Worm (Caenorhabditis elegans) whole organism, L2 larva: Measurements from ENCODE around the gene F42A9.11.

Experiments
- F13H6.1 ChIP-seq: sonication (generic microtip); optimal IDR thresholded peaks from 2 replicates; lab custom pipeline; 2016; ENCODE audit warnings: missing genetic modification characterization, missing compliant biosample characterization
- alr-1 ChIP-seq: fragments of 150-350 bp; optimal IDR thresholded peaks from 2 replicates; lab custom pipeline; 2014; ENCODE audit warnings: missing biosample characterization, missing genetic modification characterization
- ama-1 ChIP-seq: fragments of 150-350 bp; optimal IDR thresholded peaks from 2 replicates; lab custom pipeline; 2018; ENCODE audit warnings: inconsistent platforms
- elt-3 ChIP-seq: sonication (generic microtip); optimal IDR thresholded peaks from 2 replicates; lab custom pipeline; 2017; ENCODE audit warnings: missing biosample characterization, missing genetic modification characterization
- lin-39 ChIP-seq: fragments of 150-350 bp; optimal IDR thresholded peaks from 2 replicates; lab custom pipeline; 2014; ENCODE audit warnings: missing biosample characterization, missing genetic modification reagents, missing genetic modification characterization
- mab-5 ChIP-seq: fragments of 150-350 bp; optimal IDR thresholded peaks from 2 replicates; lab custom pipeline; 2014; ENCODE audit warnings: missing biosample characterization, missing genetic modification characterization
- nhr-6 ChIP-seq: fragments of 150-350 bp; optimal IDR thresholded peaks from 2 replicates; lab custom pipeline; 2014; ENCODE audit warnings: missing biosample characterization, missing genetic modification characterization
- sem-4 ChIP-seq: fragments of 150-350 bp; optimal IDR thresholded peaks from 2 replicates; lab custom pipeline; 2014; ENCODE audit warnings: missing biosample characterization, missing genetic modification reagents, missing genetic modification characterization
- skn-1 ChIP-seq: sonication (generic microtip); optimal IDR thresholded peaks from 2 replicates; lab custom pipeline; 2017; ENCODE audit warnings: missing biosample characterization, missing genetic modification characterization
- snpc-4 ChIP-seq: fragments of 150-350 bp; optimal IDR thresholded peaks from 2 replicates; lab custom pipeline; 2014; ENCODE audit warnings: missing biosample characterization, missing genetic modification characterization
- unc-39 ChIP-seq: fragments of 150-350 bp; optimal IDR thresholded peaks from 2 replicates; lab custom pipeline; 2014; ENCODE audit warnings: missing biosample characterization, missing genetic modification characterization
- unc-62 ChIP-seq: fragments of 150-350 bp; optimal IDR thresholded peaks from 2 replicates; lab custom pipeline; 2014; ENCODE audit warnings: missing biosample characterization, missing genetic modification reagents, missing genetic modification characterization

DNA sequence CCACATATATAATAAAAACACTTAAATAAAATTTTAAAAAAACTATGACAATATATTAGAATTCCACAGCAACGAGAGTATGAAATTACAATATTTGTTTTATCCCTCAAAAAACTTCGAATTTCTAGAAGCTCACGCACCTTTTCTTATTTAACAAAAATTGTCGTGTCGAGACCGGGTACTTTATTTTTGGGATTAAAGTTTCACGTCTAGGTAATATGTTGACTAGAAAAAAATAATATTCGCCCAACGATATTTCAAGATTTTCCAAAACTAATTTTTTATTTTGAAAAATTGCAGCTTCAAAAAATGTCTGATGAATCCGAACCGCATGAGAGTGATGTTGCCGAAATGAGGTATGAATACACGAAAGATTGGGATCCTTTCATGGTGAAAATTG lies 17.0 kb downstream of the F42A9.11 start, which contains the start of gene C49C8.3:
- TF ChIP-seq skn-1 (tag; lab: Kevin White, UChicago) (no peak), ama-1 (lab: Kevin White, UChicago) (no peak), unc-39 (tag; lab: Kevin White, UChicago) (no peak), lin-39 (no peak), F13H6.1 (tag; lab: Kevin White, UChicago) (no peak), sem-4 (no peak), mab-5 (tag; lab: Kevin White, UChicago) (no peak), snpc-4 (tag; lab: Kevin White, UChicago) (no peak), nhr-6 (tag; lab: Kevin White, UChicago) (no peak), unc-62 (GFP tag; lab: Kevin White, UChicago) (no peak), elt-3 (tag; lab: Kevin White, UChicago) (no peak), alr-1 (tag; lab: Kevin White, UChicago) (no peak)
